Worm (Caenorhabditis elegans) whole organism, mixed stage, embryonic: ENCODE data around the gene nstp-2.

ENCODE experiments used
- M03D4.4 ChIP-seq: sonication (generic microtip); optimal IDR thresholded peaks from 2 replicates; lab custom pipeline; 2017; ENCODE audit warnings: mild to moderate bottlenecking, missing genetic modification characterization, missing compliant biosample characterization
- bed-3 ChIP-seq: fragments of 200-800 bp; sonication (Bioruptor generic); optimal IDR thresholded peaks from 3 replicates; lab custom pipeline; 2018; ENCODE audit warnings: mild to moderate bottlenecking, missing genetic modification characterization, moderate library complexity, missing compliant biosample characterization
- blmp-1 ChIP-seq: fragments of 150-350 bp; optimal IDR thresholded peaks from 2 replicates; lab custom pipeline; 2014; ENCODE audit warnings: missing biosample characterization, missing genetic modification characterization
- ceh-39 ChIP-seq: fragments of 150-350 bp; optimal IDR thresholded peaks from 2 replicates; lab custom pipeline; 2014; ENCODE audit warnings: missing biosample characterization, missing genetic modification characterization
- ceh-43 ChIP-seq: fragments of 200-800 bp; sonication (Bioruptor generic); optimal IDR thresholded peaks from 2 replicates; lab custom pipeline; 2018; ENCODE audit warnings: mild to moderate bottlenecking, missing genetic modification characterization, moderate library complexity, missing compliant biosample characterization
- ceh-83 ChIP-seq: fragments of 200-800 bp; sonication (Bioruptor generic); optimal IDR thresholded peaks from 2 replicates; lab custom pipeline; 2018; ENCODE audit warnings: mild to moderate bottlenecking, missing genetic modification characterization, missing compliant biosample characterization
- ces-1 ChIP-seq: fragments of 150-350 bp; optimal IDR thresholded peaks from 2 replicates; lab custom pipeline; 2014; ENCODE audit warnings: missing biosample characterization, missing genetic modification reagents, missing genetic modification characterization
- cnd-1 ChIP-seq: fragments of 200-800 bp; sonication (Bioruptor generic); optimal IDR thresholded peaks from 2 replicates; lab custom pipeline; 2018; ENCODE audit warnings: mild to moderate bottlenecking, missing genetic modification characterization, missing compliant biosample characterization
- drap-1 ChIP-seq: fragments of 200-800 bp; sonication (Bioruptor generic); optimal IDR thresholded peaks from 3 replicates; lab custom pipeline; 2018; ENCODE audit warnings: mild to moderate bottlenecking, missing genetic modification characterization, missing compliant biosample characterization
- elt-1 ChIP-seq: sonication (generic microtip); optimal IDR thresholded peaks from 2 replicates; lab custom pipeline; 2017; ENCODE audit warnings: missing genetic modification characterization, mild to moderate bottlenecking, missing compliant biosample characterization, antibody characterized with exemption, moderate library complexity, borderline replicate concordance; ENCODE audit not compliant: insufficient read depth
- elt-3 ChIP-seq: fragments of 150-350 bp; optimal IDR thresholded peaks from 2 replicates; lab custom pipeline; 2014; ENCODE audit warnings: missing biosample characterization, missing genetic modification characterization
- flh-1 ChIP-seq: fragments of 200-800 bp; sonication (Bioruptor generic); optimal IDR thresholded peaks from 2 replicates; lab custom pipeline; 2018; ENCODE audit warnings: mild to moderate bottlenecking, missing genetic modification characterization, moderate library complexity, missing compliant biosample characterization
- ham-2 ChIP-seq: fragments of 200-800 bp; sonication (Bioruptor generic); optimal IDR thresholded peaks from 2 replicates; lab custom pipeline; 2018; ENCODE audit warnings: mild to moderate bottlenecking, missing genetic modification characterization, missing compliant biosample characterization
- hlh-1 ChIP-seq: fragments of 150-350 bp; optimal IDR thresholded peaks from 2 replicates; lab custom pipeline; 2014; ENCODE audit warnings: missing biosample characterization, missing genetic modification reagents, missing genetic modification characterization
- lin-13 ChIP-seq: fragments of 150-350 bp; optimal IDR thresholded peaks from 2 replicates; lab custom pipeline; 2014; ENCODE audit warnings: missing biosample characterization, missing genetic modification characterization
- lin-32 ChIP-seq: fragments of 200-800 bp; sonication (Bioruptor generic); optimal IDR thresholded peaks from 2 replicates; lab custom pipeline; 2018; ENCODE audit warnings: mild to moderate bottlenecking, missing genetic modification characterization, missing compliant biosample characterization
- lsy-2 ChIP-seq: fragments of 150-350 bp; optimal IDR thresholded peaks from 2 replicates; lab custom pipeline; 2014; ENCODE audit warnings: missing biosample characterization, missing genetic modification characterization
- mab-5 ChIP-seq: fragments of 150-350 bp; optimal IDR thresholded peaks from 2 replicates; lab custom pipeline; 2014; ENCODE audit warnings: missing biosample characterization, missing genetic modification characterization
- mep-1 ChIP-seq: fragments of 150-350 bp; optimal IDR thresholded peaks from 2 replicates; lab custom pipeline; 2017; ENCODE audit warnings: missing biosample characterization, missing genetic modification reagents, missing genetic modification characterization, inconsistent platforms
- mls-2 ChIP-seq: sonication (generic microtip); optimal IDR thresholded peaks from 2 replicates; lab custom pipeline; 2016; ENCODE audit warnings: mild to moderate bottlenecking, missing genetic modification characterization, moderate library complexity, missing compliant biosample characterization
- nhr-12 ChIP-seq: fragments of 150-350 bp; optimal IDR thresholded peaks from 2 replicates; lab custom pipeline; 2014; ENCODE audit warnings: missing biosample characterization, missing genetic modification characterization
- nhr-2 ChIP-seq: fragments of 150-350 bp; optimal IDR thresholded peaks from 2 replicates; lab custom pipeline; 2014; ENCODE audit warnings: missing biosample characterization, missing genetic modification characterization
- nhr-237 ChIP-seq: fragments of 150-350 bp; optimal IDR thresholded peaks from 2 replicates; lab custom pipeline; 2014; ENCODE audit warnings: missing biosample characterization, missing genetic modification characterization
- nhr-28 ChIP-seq: fragments of 150-350 bp; optimal IDR thresholded peaks from 2 replicates; lab custom pipeline; 2014; ENCODE audit warnings: missing biosample characterization, missing genetic modification characterization
- nhr-76 ChIP-seq: sonication (generic microtip); optimal IDR thresholded peaks from 2 replicates; lab custom pipeline; 2017; ENCODE audit warnings: missing biosample characterization, missing genetic modification characterization
- pha-4 ChIP-seq: fragments of 150-350 bp; optimal IDR thresholded peaks from 2 replicates; lab custom pipeline; 2018; ENCODE audit warnings: missing biosample characterization, missing genetic modification reagents, missing genetic modification characterization
- sem-2 ChIP-seq: fragments of 200-800 bp; sonication (Bioruptor generic); optimal IDR thresholded peaks from 2 replicates; lab custom pipeline; 2018; ENCODE audit warnings: mild to moderate bottlenecking, missing genetic modification characterization, missing compliant biosample characterization
- snpc-4 ChIP-seq: fragments of 150-350 bp; optimal IDR thresholded peaks from 2 replicates; lab custom pipeline; 2014; ENCODE audit warnings: missing biosample characterization, missing genetic modification characterization
- sptf-1 ChIP-seq: sonication (generic microtip); optimal IDR thresholded peaks from 2 replicates; lab custom pipeline; 2017; ENCODE audit warnings: mild to moderate bottlenecking, missing genetic modification characterization, moderate library complexity, missing compliant biosample characterization
- tbx-8 ChIP-seq: fragments of 200-800 bp; sonication (Bioruptor generic); optimal IDR thresholded peaks from 2 replicates; lab custom pipeline; 2018; ENCODE audit warnings: mild to moderate bottlenecking, missing genetic modification characterization, moderate library complexity, missing compliant biosample characterization
- unc-120 ChIP-seq: sonication (generic microtip); optimal IDR thresholded peaks from 2 replicates; lab custom pipeline; 2017; ENCODE audit warnings: missing genetic modification characterization, missing compliant biosample characterization; ENCODE audit not compliant: poor library complexity, severe bottlenecking
- unc-39 ChIP-seq: fragments of 150-350 bp; optimal IDR thresholded peaks from 2 replicates; lab custom pipeline; 2014; ENCODE audit warnings: missing biosample characterization, missing genetic modification characterization
- unc-62 ChIP-seq: fragments of 150-350 bp; optimal IDR thresholded peaks from 2 replicates; lab custom pipeline; 2014; ENCODE audit warnings: missing biosample characterization, missing genetic modification reagents, missing genetic modification characterization
- zip-8 ChIP-seq: fragments of 150-350 bp; optimal IDR thresholded peaks from 2 replicates; lab custom pipeline; 2014; ENCODE audit warnings: missing biosample characterization, missing genetic modification characterization
- ztf-11 ChIP-seq: fragments of 150-350 bp; optimal IDR thresholded peaks from 2 replicates; lab custom pipeline; 2014; ENCODE audit warnings: missing biosample characterization, missing genetic modification characterization

nstp-2 gene

DNA sequence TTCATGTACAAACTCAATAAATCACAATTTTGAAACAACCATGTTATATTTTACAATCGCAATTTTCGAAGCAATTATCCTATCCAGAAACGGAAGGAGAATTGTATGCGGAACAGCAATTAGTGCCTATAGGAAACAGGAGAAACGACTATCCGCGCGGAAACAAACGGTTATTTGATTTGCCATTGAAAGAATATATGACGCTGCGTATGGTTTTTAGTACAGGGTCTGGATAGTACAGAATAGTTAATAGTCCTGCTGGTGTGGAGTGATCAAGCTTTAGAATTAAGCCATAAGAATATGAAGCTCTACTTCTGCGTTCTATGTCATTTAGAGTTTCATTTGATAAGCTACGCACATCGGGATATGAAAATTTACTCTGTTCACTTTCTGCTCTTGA, 40.9 kb upstream of the nstp-2 start:
- peak; percentile 27 for TF ChIP-seq lsy-2 (tag; lab: Kevin White, UChicago)
- TF ChIP-seq ces-1 (GFP tag; lab: Kevin White, UChicago): peak; percentile 28
- TF ChIP-seq ceh-43 (GFP tag; lab: Kevin White, UChicago): peak; percentile 70
- TF ChIP-seq ztf-11: no peak
- no peak for TF ChIP-seq sem-2 (GFP tag; lab: Kevin White, UChicago)

DNA sequence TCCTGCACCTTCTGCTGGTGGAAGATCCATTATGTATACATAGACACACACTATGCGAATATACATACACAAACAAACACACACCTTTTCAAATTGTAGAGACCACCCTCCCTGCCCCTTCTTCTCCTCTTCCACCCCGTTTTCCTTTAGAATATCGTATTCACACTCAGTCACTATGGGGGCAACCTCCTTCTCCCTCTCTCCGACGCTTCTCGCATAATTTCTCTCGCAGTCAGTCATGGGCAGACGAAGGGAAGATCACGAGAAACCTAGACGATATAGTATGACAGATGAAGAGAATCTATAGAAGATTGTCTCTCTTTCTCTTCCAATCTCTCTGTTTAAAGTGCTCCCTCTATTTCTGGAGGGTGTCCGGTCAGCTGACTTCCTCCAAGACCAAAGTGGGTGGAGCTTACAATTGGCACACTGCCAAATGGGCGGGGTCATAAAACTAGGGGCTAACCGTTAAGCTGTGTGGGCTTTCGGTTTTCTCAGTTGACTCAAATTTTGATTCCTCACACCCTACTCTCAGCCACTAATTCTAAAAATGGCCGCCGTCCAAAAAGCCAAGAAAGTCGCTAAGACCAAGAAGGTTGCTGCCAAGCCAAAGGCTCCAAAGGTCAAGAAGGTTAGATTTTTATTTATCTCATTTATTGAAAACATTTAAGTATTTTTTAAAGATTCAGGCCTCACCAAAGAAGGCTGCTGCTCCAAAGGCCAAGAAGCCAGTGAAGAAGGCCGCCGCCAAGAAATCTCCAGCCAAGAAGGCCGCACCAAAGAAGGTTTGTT, 40.1 kb upstream of the nstp-2 start, which contains the start of gene hil-7:
Gene hil-7, plus strand, starts transcription at position 446 of the 789 bp plus-strand sequence.
- TF ChIP-seq unc-120 (tag; lab: Kevin White, UChicago) (peak; percentile 100), unc-62 (GFP tag; lab: Kevin White, UChicago) (peak; percentile 88), M03D4.4 (tag; lab: Kevin White, UChicago) (peak; percentile 28), snpc-4 (tag; lab: Kevin White, UChicago) (no peak), drap-1 (GFP tag; lab: Kevin White, UChicago) (peak; percentile 65), mep-1 (tag; lab: Kevin White, UChicago) (peak; percentile 44), ham-2 (GFP tag; lab: Kevin White, UChicago) (peak; percentile 96), ceh-83 (GFP tag; lab: Kevin White, UChicago) (no peak), unc-39 (tag; lab: Kevin White, UChicago) (peak; percentile 79), nhr-2 (tag; lab: Kevin White, UChicago) (peak; percentile 21), sem-2 (GFP tag; lab: Kevin White, UChicago) (no peak), nhr-76 (tag; lab: Kevin White, UChicago) (no peak), ces-1 (GFP tag; lab: Kevin White, UChicago) (peak; percentile 89), hlh-1 (peak; percentile 90), nhr-28 (tag; lab: Kevin White, UChicago) (no peak), cnd-1 (tag; lab: Kevin White, UChicago) (peak; percentile 58), ceh-43 (GFP tag; lab: Kevin White, UChicago) (peak; percentile 34), flh-1 (GFP tag; lab: Kevin White, UChicago) (no peak), ceh-39 (tag; lab: Kevin White, UChicago) (no peak), zip-8 (tag; lab: Kevin White, UChicago) (no peak), ztf-11 (peak; percentile 82), bed-3 (GFP tag; lab: Kevin White, UChicago) (no peak), lsy-2 (tag; lab: Kevin White, UChicago) (peak; percentile 74), lin-13 (tag; lab: Kevin White, UChicago) (no peak), nhr-237 (tag; lab: Kevin White, UChicago) (peak; percentile 59), nhr-12 (tag; lab: Kevin White, UChicago) (no peak), lin-32 (GFP tag; lab: Kevin White, UChicago) (peak; percentile 7), tbx-8 (GFP tag; lab: Kevin White, UChicago) (no peak), elt-3 (tag; lab: Kevin White, UChicago) (no peak), sptf-1 (tag; lab: Kevin White, UChicago) (peak; percentile 58), elt-1 (tag; lab: Kevin White, UChicago) (no peak), pha-4 (tag; lab: Kevin White, UChicago) (peak; percentile 93), mab-5 (tag; lab: Kevin White, UChicago) (peak; percentile 73), blmp-1 (tag; lab: Kevin White, UChicago) (peak; percentile 29), mls-2 (tag; lab: Kevin White, UChicago) (peak; percentile 79)

DNA sequence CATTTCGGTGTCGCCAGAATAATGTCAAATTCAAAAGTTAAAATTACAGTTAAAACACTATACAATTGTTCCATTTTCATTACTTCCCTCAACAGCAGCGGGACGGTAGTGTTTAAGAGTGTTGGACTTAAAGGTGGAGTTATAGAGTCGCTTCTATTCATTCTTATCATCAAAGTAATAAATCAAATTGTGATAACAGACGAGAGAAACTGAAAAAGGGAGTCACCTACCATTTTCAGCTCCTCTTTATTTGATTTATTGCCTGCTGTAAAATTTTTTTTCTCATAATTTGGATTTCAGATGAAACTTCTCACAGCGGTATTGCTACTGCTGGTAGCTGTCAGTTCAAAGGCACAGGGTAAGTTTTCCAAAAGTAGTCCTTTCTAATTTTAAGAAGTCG, 33.9 kb upstream of the nstp-2 start, which contains the start of gene C01B10.6:
Gene C01B10.6, plus strand, starts transcription at position 301 of the 400 bp plus-strand sequence.
- TF ChIP-seq drap-1 (GFP tag; lab: Kevin White, UChicago): no peak
- no peak for TF ChIP-seq unc-120 (tag; lab: Kevin White, UChicago)
- TF ChIP-seq ceh-39 (tag; lab: Kevin White, UChicago): no peak
- TF ChIP-seq, all 35 proteins: peak for 0
